Comparison of ENCODE assay signal across 1 fruit fly cellular context in genomic region chr2L:15333602-15334080, dm6.
TF ChIP-seq lines count a peak whose summit lies in the region.

Gene esg (plus strand): TSS chr2L:15333866.

TF ChIP-seq in whole organism, embryonic, 481 proteins besides CTCF, POLR2A, EP300 and RAD21 (continued from another document):
- TF ChIP-seq zen (tag; optimal IDR thresholded peaks at IDR 0.05; lab: Kevin White, UChicago) (no peak), ftz-f1 (GFP tag; optimal IDR thresholded peaks at IDR 0.05; lab: Kevin White, UChicago) (no peak), mam (GFP tag; optimal IDR thresholded peaks at IDR 0.05; lab: Kevin White, UChicago) (no peak), gt (GFP tag; IDR thresholded peaks at IDR 0.05; lab: Robert Waterston, UW) (no peak), Nf-YB (GFP tag; optimal IDR thresholded peaks at IDR 0.05; lab: Kevin White, UChicago) (peak; percentile 99), CG4707 (GFP tag; optimal IDR thresholded peaks at IDR 0.05; lab: Kevin White, UChicago) (no peak), nom (GFP tag; optimal IDR thresholded peaks at IDR 0.05; lab: Kevin White, UChicago) (no peak), knrl (GFP tag; IDR thresholded peaks at IDR 0.05; lab: Robert Waterston, UW; ENCODE audit: partially characterized antibody) (no peak), grau (tag; optimal IDR thresholded peaks at IDR 0.05; lab: Kevin White, UChicago) (no peak), wdn (GFP tag; IDR thresholded peaks at IDR 0.05; lab: Robert Waterston, UW) (no peak), CG7357 (GFP tag; IDR thresholded peaks at IDR 0.05; lab: Robert Waterston, UW) (no peak), psq (GFP tag; optimal IDR thresholded peaks at IDR 0.05; lab: Kevin White, UChicago) (no peak), CG3838 (GFP tag; optimal IDR thresholded peaks at IDR 0.05; lab: Kevin White, UChicago) (no peak), Ptx1 (GFP tag; IDR thresholded peaks at IDR 0.05; lab: Robert Waterston, UW) (no peak), Elba2 (GFP tag; optimal IDR thresholded peaks at IDR 0.05; lab: Kevin White, UChicago) (no peak), fd96Cb (tag; optimal IDR thresholded peaks at IDR 0.05; lab: Kevin White, UChicago) (no peak), CG30403 (GFP tag; optimal IDR thresholded peaks at IDR 0.05; lab: Kevin White, UChicago) (no peak), sd (tag; optimal IDR thresholded peaks at IDR 0.05; lab: Kevin White, UChicago) (no peak), lmd (GFP tag; IDR thresholded peaks at IDR 0.05; lab: Robert Waterston, UW) (no peak), klu (GFP tag; IDR thresholded peaks at IDR 0.05; lab: Robert Waterston, UW) (no peak), lbe (GFP tag; optimal IDR thresholded peaks at IDR 0.05; lab: Kevin White, UChicago) (no peak), CG2202 (tag; optimal IDR thresholded peaks at IDR 0.05; lab: Kevin White, UChicago) (no peak), CG17802 (tag; optimal IDR thresholded peaks at IDR 0.05; lab: Kevin White, UChicago) (peak; percentile 60), CG10462 (GFP tag; optimal IDR thresholded peaks at IDR 0.05; lab: Kevin White, UChicago) (no peak), CG7987 (GFP tag; optimal IDR thresholded peaks at IDR 0.05; lab: Kevin White, UChicago) (no peak), CG15479 (GFP tag; optimal IDR thresholded peaks at IDR 0.05; lab: Kevin White, UChicago) (peak; percentile 98), pb (GFP tag; optimal IDR thresholded peaks at IDR 0.05; lab: Kevin White, UChicago) (no peak), CG11560 (tag; IDR thresholded peaks at IDR 0.05; lab: Robert Waterston, UW) (no peak)
